Worm (Caenorhabditis elegans): ENCODE data around the gene F46C5.4.

DNA sequence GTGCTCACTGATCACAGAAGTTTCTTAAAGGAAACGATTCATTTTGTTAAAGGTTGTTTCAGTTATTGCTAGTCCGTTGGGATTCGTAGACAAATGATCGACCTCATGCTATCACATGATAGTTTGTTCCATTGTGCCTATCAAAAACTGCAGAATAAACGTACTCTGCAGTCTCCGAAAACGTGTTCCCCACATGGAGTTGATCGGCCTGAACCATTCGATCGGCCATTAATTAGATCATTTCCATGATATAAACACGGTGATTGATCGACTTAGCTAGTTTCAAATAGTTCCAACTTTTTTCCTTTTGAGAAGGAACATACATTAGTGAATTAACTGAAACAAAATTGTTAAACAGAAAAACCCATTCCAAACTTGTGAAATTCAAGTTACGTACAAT lies 13.2 kb upstream of the F46C5.4 start:
- no peak for TF ChIP-seq nhr-11 (tag; optimal IDR thresholded peaks at IDR 0.05)
- no peak for TF ChIP-seq C38D4.7 (GFP tag; optimal IDR thresholded peaks at IDR 0.05)
- no peak for TF ChIP-seq dve-1 (tag; optimal IDR thresholded peaks at IDR 0.05)
- TF ChIP-seq lim-6 (tag; optimal IDR thresholded peaks at IDR 0.05): no peak
- no peak for TF ChIP-seq pat-9 (tag; optimal IDR thresholded peaks at IDR 0.05)
- no peak for TF ChIP-seq ttx-3 (tag; optimal IDR thresholded peaks at IDR 0.05)
- no peak for TF ChIP-seq dmd-4 (tag; optimal IDR thresholded peaks at IDR 0.05; ENCODE audit: borderline replicate concordance)
- TF ChIP-seq mec-3 (tag; optimal IDR thresholded peaks at IDR 0.05; ENCODE audit: borderline replicate concordance): no peak
- no peak for TF ChIP-seq zip-5 (tag; optimal IDR thresholded peaks at IDR 0.05)
- no peak for TF ChIP-seq ceh-45 (GFP tag; IDR thresholded peaks at IDR 0.05)
- TF ChIP-seq elt-2 (tag; optimal IDR thresholded peaks at IDR 0.05): no peak
- TF ChIP-seq nhr-232 (tag; optimal IDR thresholded peaks at IDR 0.05): no peak
- TF ChIP-seq ets-4 (tag; optimal IDR thresholded peaks at IDR 0.05): no peak
- no peak for TF ChIP-seq fkh-10 (GFP tag; optimal IDR thresholded peaks at IDR 0.05)

Data from whole organism, late embryonic.